Worm (Caenorhabditis elegans) whole organism, early embryonic: ENCODE results near the gene C52G5.2.

ENCODE experiments used
- B0310.2 ChIP-seq: sonication (generic microtip); optimal IDR thresholded peaks from 2 replicates; lab custom pipeline; 2016; ENCODE audit warnings: mild to moderate bottlenecking, missing genetic modification characterization, missing compliant biosample characterization
- F13C5.2 ChIP-seq: sonication (generic microtip); optimal IDR thresholded peaks from 2 replicates; lab custom pipeline; 2017; ENCODE audit warnings: mild to moderate bottlenecking, missing genetic modification characterization, inconsistent platforms, missing compliant biosample characterization
- aly-1 ChIP-seq: sonication (generic microtip); optimal IDR thresholded peaks from 2 replicates; lab custom pipeline; 2016; ENCODE audit warnings: missing genetic modification characterization, missing compliant biosample characterization
- ama-1 ChIP-seq: fragments of 150-350 bp; optimal IDR thresholded peaks from 2 replicates; lab custom pipeline; 2014
- ceh-13 ChIP-seq: fragments of 200-800 bp; sonication (Bioruptor generic); optimal IDR thresholded peaks from 2 replicates; lab custom pipeline; 2018; ENCODE audit warnings: mild to moderate bottlenecking, missing genetic modification characterization, missing compliant biosample characterization
- ceh-36 ChIP-seq: sonication (generic microtip); optimal IDR thresholded peaks from 2 replicates; lab custom pipeline; 2016; ENCODE audit warnings: missing genetic modification characterization, inconsistent platforms, missing compliant biosample characterization
- ets-7 ChIP-seq: sonication (generic microtip); optimal IDR thresholded peaks from 2 replicates; lab custom pipeline; 2016; ENCODE audit warnings: missing genotype, missing genetic modification characterization, missing compliant biosample characterization
- flt-1 ChIP-seq: fragments of 200-800 bp; sonication (Bioruptor generic); IDR thresholded peaks from 2 replicates; pipeline ENCODE4 v1.3.6; 2022; ENCODE audit warnings: missing genetic modification characterization, missing compliant biosample characterization
- hmbx-1 ChIP-seq: sonication (generic microtip); optimal IDR thresholded peaks from 2 replicates; lab custom pipeline; 2016; ENCODE audit warnings: mild to moderate bottlenecking, missing genetic modification characterization, missing compliant biosample characterization
- hmg-4 ChIP-seq: fragments of 200-800 bp; sonication (Bioruptor generic); optimal IDR thresholded peaks from 2 replicates; lab custom pipeline; 2018; ENCODE audit warnings: mild to moderate bottlenecking, missing genetic modification characterization, missing compliant biosample characterization
- hnd-1 ChIP-seq: sonication (generic microtip); optimal IDR thresholded peaks from 2 replicates; lab custom pipeline; 2016; ENCODE audit warnings: missing genetic modification characterization, missing compliant biosample characterization
- pes-1 ChIP-seq: fragments of 200-800 bp; sonication (Bioruptor generic); IDR thresholded peaks from 2 replicates; pipeline ENCODE4 v1.3.6; 2022; ENCODE audit warnings: missing genetic modification reagents, missing genetic modification characterization, missing compliant biosample characterization
- scrt-1 ChIP-seq: fragments of 200-800 bp; sonication (Bioruptor generic); IDR thresholded peaks from 2 replicates; pipeline ENCODE4 v1.3.6; 2022; ENCODE audit warnings: missing genetic modification characterization, missing compliant biosample characterization
- sea-1 ChIP-seq: fragments of 200-800 bp; sonication (Bioruptor generic); conservative IDR thresholded peaks from 2 replicates; pipeline ENCODE4 v1.3.6; 2022; ENCODE audit warnings: missing genetic modification characterization, missing compliant biosample characterization
- tbx-11 ChIP-seq: fragments of 200-800 bp; sonication (Bioruptor generic); IDR thresholded peaks from 2 replicates; pipeline ENCODE4 v1.3.6; 2022; ENCODE audit warnings: missing genetic modification characterization, missing compliant biosample characterization
- tbx-37 ChIP-seq: fragments of 200-800 bp; sonication (Bioruptor generic); conservative IDR thresholded peaks from 2 replicates; pipeline ENCODE4 v1.3.6; 2022; ENCODE audit warnings: missing genetic modification reagents, missing genetic modification characterization, missing compliant biosample characterization
- tra-4 ChIP-seq: sonication (generic microtip); optimal IDR thresholded peaks from 2 replicates; lab custom pipeline; 2017; ENCODE audit warnings: missing genetic modification characterization, missing compliant biosample characterization

C52G5.2 gene

ce11 chrX:12834848-12835247, 8.3 kb upstream of the C52G5.2 start:
- TF ChIP-seq hnd-1 (tag; lab: Kevin White, UChicago) (no peak), pes-1 (no peak), ceh-13 (no peak), B0310.2 (tag; lab: Kevin White, UChicago) (no peak), tbx-37 (GFP tag; lab: Robert Waterston, UW) (no peak), scrt-1 (GFP tag; lab: Robert Waterston, UW) (no peak), ets-7 (tag; lab: Kevin White, UChicago) (no peak), F13C5.2 (tag; lab: Kevin White, UChicago) (no peak), tra-4 (tag; lab: Kevin White, UChicago) (no peak), ama-1 (lab: Kevin White, UChicago) (no peak)

- TF ChIP-seq F13C5.2 (tag; lab: Kevin White, UChicago) (peak; percentile 1), flt-1 (GFP tag; lab: Robert Waterston, UW) (peak; percentile 78), hmbx-1 (tag; lab: Kevin White, UChicago) (peak; percentile 1), ets-7 (tag; lab: Kevin White, UChicago) (no peak), tbx-37 (GFP tag; lab: Robert Waterston, UW) (peak; percentile 55), tra-4 (tag; lab: Kevin White, UChicago) (no peak), ama-1 (lab: Kevin White, UChicago) (no peak), aly-1 (tag; lab: Kevin White, UChicago) (no peak), ceh-13 (peak; percentile 53), tbx-11 (peak; percentile 63; the same call in 1 of the 2 replicates), pes-1 (peak; percentile 86), hnd-1 (tag; lab: Kevin White, UChicago) (no peak), ceh-36 (tag; lab: Kevin White, UChicago) (peak; percentile 46), sea-1 (GFP tag; lab: Robert Waterston, UW) (peak; percentile 70; the same call in 1 of the 2 replicates), hmg-4 (GFP tag; lab: Kevin White, UChicago) (peak; percentile 54), scrt-1 (GFP tag; lab: Robert Waterston, UW) (peak; percentile 61), B0310.2 (tag; lab: Kevin White, UChicago) (no peak)
These were observed 419 bp downstream of the C52G5.2 start for ce11 chrX:12843530-12843929.

ce11 chrX:12844170-12844569, 1.1 kb downstream of the C52G5.2 start:
- TF ChIP-seq tbx-37 (GFP tag; lab: Robert Waterston, UW) (no peak), ceh-13 (no peak), ama-1 (lab: Kevin White, UChicago) (no peak), hnd-1 (tag; lab: Kevin White, UChicago) (no peak), sea-1 (GFP tag; lab: Robert Waterston, UW) (no peak), tra-4 (tag; lab: Kevin White, UChicago) (no peak), B0310.2 (tag; lab: Kevin White, UChicago) (no peak), hmg-4 (GFP tag; lab: Kevin White, UChicago) (no peak), flt-1 (GFP tag; lab: Robert Waterston, UW) (no peak)

- peak; percentile 49 for TF ChIP-seq ama-1 (lab: Kevin White, UChicago)
- no peak for TF ChIP-seq tra-4 (tag; lab: Kevin White, UChicago)
- no peak for TF ChIP-seq hmg-4 (GFP tag; lab: Kevin White, UChicago)
These were observed 2.9 kb downstream of the C52G5.2 start, which contains the start of gene C52G5.3 for ce11 chrX:12846043-12846442. Gene C52G5.3, minus strand, starts transcription at chrX:12846143.

- TF ChIP-seq tbx-11 (no peak), hnd-1 (tag; lab: Kevin White, UChicago) (no peak), ama-1 (lab: Kevin White, UChicago) (no peak), pes-1 (no peak), tra-4 (tag; lab: Kevin White, UChicago) (no peak), ceh-13 (no peak), B0310.2 (tag; lab: Kevin White, UChicago) (no peak)
These were observed 9.5 kb downstream of the C52G5.2 start, which contains the start of gene chd-3 for ce11 chrX:12852575-12852974. Gene chd-3, minus strand, starts transcription at chrX:12852601.

ce11 chrX:12853079-12853478, 10.0 kb downstream of the C52G5.2 start:
- TF ChIP-seq hmg-4 (GFP tag; lab: Kevin White, UChicago): no peak
- no peak for TF ChIP-seq tbx-11
- no peak for TF ChIP-seq ets-7 (tag; lab: Kevin White, UChicago)
- no peak for TF ChIP-seq ama-1 (lab: Kevin White, UChicago)
- no peak for TF ChIP-seq pes-1
- TF ChIP-seq tbx-37 (GFP tag; lab: Robert Waterston, UW): no peak
- no peak for TF ChIP-seq hmbx-1 (tag; lab: Kevin White, UChicago)

- TF ChIP-seq F13C5.2 (tag; lab: Kevin White, UChicago): no peak
- TF ChIP-seq B0310.2 (tag; lab: Kevin White, UChicago): no peak
- TF ChIP-seq tbx-37 (GFP tag; lab: Robert Waterston, UW): no peak
- no peak for TF ChIP-seq ets-7 (tag; lab: Kevin White, UChicago)
- TF ChIP-seq ama-1 (lab: Kevin White, UChicago): no peak
- TF ChIP-seq pes-1: no peak
- no peak for TF ChIP-seq ceh-36 (tag; lab: Kevin White, UChicago)
- TF ChIP-seq tra-4 (tag; lab: Kevin White, UChicago): no peak
- no peak for TF ChIP-seq flt-1 (GFP tag; lab: Robert Waterston, UW)
- no peak for TF ChIP-seq hnd-1 (tag; lab: Kevin White, UChicago)
- no peak for TF ChIP-seq sea-1 (GFP tag; lab: Robert Waterston, UW)
- TF ChIP-seq ceh-13: no peak
- no peak for TF ChIP-seq hmbx-1 (tag; lab: Kevin White, UChicago)
- TF ChIP-seq tbx-11: no peak
- no peak for TF ChIP-seq hmg-4 (GFP tag; lab: Kevin White, UChicago)
- TF ChIP-seq aly-1 (tag; lab: Kevin White, UChicago): no peak
- no peak for TF ChIP-seq scrt-1 (GFP tag; lab: Robert Waterston, UW)
These were observed 11.0 kb downstream of the C52G5.2 start for ce11 chrX:12854135-12854534.
